Worm (Caenorhabditis elegans): ENCODE results near the gene ttr-26.
A peak's percentile ranks its signal among the peaks of the same experiment; 100 is the strongest.

DNA sequence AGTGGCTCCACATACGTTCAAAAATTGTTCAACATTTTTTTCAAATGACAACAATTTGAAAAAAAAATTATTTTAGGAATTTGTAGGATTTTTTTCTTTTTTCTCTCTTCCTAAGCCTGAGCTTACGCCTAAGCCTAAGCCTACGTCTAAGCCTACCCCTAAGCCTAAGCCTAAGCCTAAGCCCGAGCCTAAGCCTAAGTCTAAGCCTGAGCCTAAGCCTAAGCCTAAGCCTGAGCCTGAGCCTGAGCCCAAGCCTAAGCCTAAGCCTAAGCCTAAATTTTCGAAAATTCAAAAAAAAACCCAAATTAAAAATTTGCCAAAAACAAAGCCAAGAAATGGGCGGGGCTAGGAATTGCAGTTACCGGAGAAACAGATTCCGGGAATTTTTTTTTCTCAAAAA, 37.7 kb upstream of the ttr-26 start:
- TF ChIP-seq sea-1 (GFP tag; conservative IDR thresholded peaks at IDR 0.05) (no peak), ama-1 (optimal IDR thresholded peaks at IDR 0.05) (no peak), hnd-1 (tag; optimal IDR thresholded peaks at IDR 0.05) (no peak), flt-1 (GFP tag; IDR thresholded peaks at IDR 0.05) (no peak), hmbx-1 (tag; optimal IDR thresholded peaks at IDR 0.05) (no peak), hmg-4 (GFP tag; optimal IDR thresholded peaks at IDR 0.05) (no peak), B0310.2 (tag; optimal IDR thresholded peaks at IDR 0.05) (no peak), pes-1 (GFP tag; IDR thresholded peaks at IDR 0.05) (no peak), scrt-1 (GFP tag; IDR thresholded peaks at IDR 0.05) (no peak), ceh-36 (tag; optimal IDR thresholded peaks at IDR 0.05) (peak; percentile 83), ets-7 (tag; optimal IDR thresholded peaks at IDR 0.05) (no peak), tbx-11 (GFP tag; IDR thresholded peaks at IDR 0.05) (no peak), ceh-13 (GFP tag; optimal IDR thresholded peaks at IDR 0.05) (no peak), tra-4 (tag; optimal IDR thresholded peaks at IDR 0.05) (no peak)

Data from whole organism, early embryonic.